Worm (Caenorhabditis elegans): ENCODE data around the gene sri-31.

ce11 chrII:3096060-3096459, 45.3 kb downstream of the sri-31 start, which contains the start of gene srg-23:
- TF ChIP-seq mdl-1 (tag; optimal IDR thresholded peaks at IDR 0.05) = no peak
- TF ChIP-seq ama-1 (optimal IDR thresholded peaks at IDR 0.05) = no peak
- no peak for TF ChIP-seq unc-98 (GFP tag; IDR thresholded peaks at IDR 0.05)
- TF ChIP-seq ceh-82 (tag; optimal IDR thresholded peaks at IDR 0.05) = no peak
- TF ChIP-seq ceh-88 (GFP tag; IDR thresholded peaks at IDR 0.05) = no peak
- TF ChIP-seq snpc-4 (tag; optimal IDR thresholded peaks at IDR 0.05) = no peak
